Worm (Caenorhabditis elegans): ENCODE measurements around the gene panl-2.
A peak's percentile ranks its signal among the peaks of the same experiment; 100 is the strongest.

panl-2 gene

DNA sequence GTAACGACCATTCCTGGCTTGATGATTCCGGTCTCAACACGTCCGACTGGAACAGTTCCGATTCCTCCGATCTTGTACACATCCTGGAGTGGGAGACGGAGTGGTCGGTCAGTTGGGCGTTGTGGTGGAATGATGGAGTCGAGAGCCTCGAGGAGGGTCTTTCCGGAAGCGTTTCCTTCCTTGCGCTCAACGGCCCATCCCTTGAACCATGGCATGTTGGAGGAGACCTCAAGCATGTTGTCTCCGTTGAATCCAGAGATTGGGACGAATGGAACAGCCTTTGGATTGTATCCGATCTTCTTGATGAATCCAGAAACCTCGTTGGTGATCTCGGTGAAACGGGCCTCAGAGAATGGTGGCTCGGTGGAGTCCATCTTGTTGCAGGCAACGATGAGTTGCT is 2.8 kb upstream of the panl-2 start:
- TF ChIP-seq M03D4.4 (tag; optimal IDR thresholded peaks at IDR 0.05) (no peak), cnd-1 (tag; optimal IDR thresholded peaks at IDR 0.05) (no peak), lin-32 (GFP tag; optimal IDR thresholded peaks at IDR 0.05) (no peak), lsy-2 (tag; optimal IDR thresholded peaks at IDR 0.05) (no peak), flh-1 (GFP tag; optimal IDR thresholded peaks at IDR 0.05) (no peak), nhr-12 (tag; optimal IDR thresholded peaks at IDR 0.05) (no peak), nhr-28 (tag; optimal IDR thresholded peaks at IDR 0.05) (no peak), pha-4 (tag; optimal IDR thresholded peaks at IDR 0.05) (no peak), lin-13 (tag; optimal IDR thresholded peaks at IDR 0.05) (no peak), nhr-76 (tag; optimal IDR thresholded peaks at IDR 0.05) (no peak), nhr-2 (tag; optimal IDR thresholded peaks at IDR 0.05) (no peak)

DNA sequence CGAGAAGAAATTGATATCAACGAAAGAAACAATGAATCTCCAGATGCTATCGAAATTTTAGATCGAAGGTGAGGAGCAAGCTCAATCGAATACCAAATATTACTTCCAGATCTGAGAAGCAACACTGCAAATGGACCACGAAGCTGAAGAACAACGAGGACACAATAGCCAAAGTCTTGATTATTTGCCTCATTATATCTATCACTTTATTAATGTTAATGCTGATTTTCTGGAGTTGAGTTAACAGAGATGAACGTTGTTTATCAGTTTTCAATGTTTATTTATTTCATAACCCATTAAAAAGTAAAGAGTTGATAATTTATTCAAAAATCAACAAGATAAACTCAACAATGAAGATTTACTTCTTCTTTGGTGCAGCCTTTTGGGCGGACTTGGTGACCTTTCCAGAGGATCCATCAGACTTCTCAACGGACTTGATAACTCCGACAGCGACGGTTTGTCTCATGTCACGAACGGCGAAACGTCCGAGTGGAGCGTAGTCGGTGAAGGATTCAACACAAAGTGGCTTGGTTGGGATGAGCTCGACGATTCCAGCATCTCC is 1.9 kb upstream of the panl-2 start:
- TF ChIP-seq lin-32 (GFP tag; optimal IDR thresholded peaks at IDR 0.05) (no peak), bed-3 (GFP tag; optimal IDR thresholded peaks at IDR 0.05) (no peak), nhr-76 (tag; optimal IDR thresholded peaks at IDR 0.05) (no peak), cnd-1 (tag; optimal IDR thresholded peaks at IDR 0.05) (no peak), sptf-1 (tag; optimal IDR thresholded peaks at IDR 0.05) (no peak), tbx-8 (GFP tag; optimal IDR thresholded peaks at IDR 0.05) (no peak), ces-1 (GFP tag; optimal IDR thresholded peaks at IDR 0.05) (no peak), lin-13 (tag; optimal IDR thresholded peaks at IDR 0.05) (no peak), mep-1 (tag; optimal IDR thresholded peaks at IDR 0.05) (no peak), blmp-1 (tag; optimal IDR thresholded peaks at IDR 0.05) (no peak), M03D4.4 (tag; optimal IDR thresholded peaks at IDR 0.05) (no peak), elt-3 (tag; optimal IDR thresholded peaks at IDR 0.05) (no peak), drap-1 (GFP tag; optimal IDR thresholded peaks at IDR 0.05) (no peak), elt-1 (tag; optimal IDR thresholded peaks at IDR 0.05; ENCODE audit: borderline replicate concordance, insufficient read depth) (no peak), ceh-39 (tag; optimal IDR thresholded peaks at IDR 0.05) (no peak), nhr-2 (tag; optimal IDR thresholded peaks at IDR 0.05) (no peak), unc-39 (tag; optimal IDR thresholded peaks at IDR 0.05) (no peak), nhr-12 (tag; optimal IDR thresholded peaks at IDR 0.05) (no peak), zip-8 (tag; optimal IDR thresholded peaks at IDR 0.05) (no peak), mab-5 (tag; optimal IDR thresholded peaks at IDR 0.05) (no peak)

ce11 chrIII:6969090-6969489 is 1.2 kb upstream of the panl-2 start, which contains the start of gene F31E3.12:
Gene F31E3.12 (plus strand): TSS chrIII:6969390.
- no peak for TF ChIP-seq ceh-43 (GFP tag; optimal IDR thresholded peaks at IDR 0.05)
- TF ChIP-seq nhr-2 (tag; optimal IDR thresholded peaks at IDR 0.05), result no peak
- no peak for TF ChIP-seq nhr-28 (tag; optimal IDR thresholded peaks at IDR 0.05)
- no peak for TF ChIP-seq ztf-11 (tag; optimal IDR thresholded peaks at IDR 0.05)

ce11 chrIII:6968655-6969054 is 725 bp upstream of the panl-2 start:
- TF ChIP-seq mep-1 (tag; optimal IDR thresholded peaks at IDR 0.05) (no peak), nhr-2 (tag; optimal IDR thresholded peaks at IDR 0.05) (no peak)

ce11 chrIII:6961937-6962504 is 5.9 kb downstream of the panl-2 start, which contains the start of the genes rpn-6.1 and F57B9.1:
Gene rpn-6.1 (minus strand): TSS chrIII:6962001.
Gene F57B9.1 (plus strand): TSS chrIII:6962090.
- peak; percentile 44 for TF ChIP-seq elt-3 (tag; optimal IDR thresholded peaks at IDR 0.05)
- no peak for TF ChIP-seq pha-4 (tag; optimal IDR thresholded peaks at IDR 0.05)
- peak; percentile 7 for TF ChIP-seq unc-62 (GFP tag; optimal IDR thresholded peaks at IDR 0.05)
- TF ChIP-seq zip-8 (tag; optimal IDR thresholded peaks at IDR 0.05), result no peak
- TF ChIP-seq nhr-237 (tag; optimal IDR thresholded peaks at IDR 0.05), result no peak
- TF ChIP-seq lin-13 (tag; optimal IDR thresholded peaks at IDR 0.05), result no peak
- no peak for TF ChIP-seq sptf-1 (tag; optimal IDR thresholded peaks at IDR 0.05)
- TF ChIP-seq ztf-11 (tag; optimal IDR thresholded peaks at IDR 0.05), result no peak
- no peak for TF ChIP-seq nhr-76 (tag; optimal IDR thresholded peaks at IDR 0.05)
- no peak for TF ChIP-seq ceh-83 (GFP tag; optimal IDR thresholded peaks at IDR 0.05)
- no peak for TF ChIP-seq lin-32 (GFP tag; optimal IDR thresholded peaks at IDR 0.05)
- peak; percentile 12 for TF ChIP-seq lsy-2 (tag; optimal IDR thresholded peaks at IDR 0.05)
- no peak for TF ChIP-seq sem-2 (GFP tag; optimal IDR thresholded peaks at IDR 0.05)
- no peak for TF ChIP-seq M03D4.4 (tag; optimal IDR thresholded peaks at IDR 0.05)
- TF ChIP-seq elt-1 (tag; optimal IDR thresholded peaks at IDR 0.05; ENCODE audit: borderline replicate concordance, insufficient read depth), result no peak
- no peak for TF ChIP-seq ham-2 (GFP tag; optimal IDR thresholded peaks at IDR 0.05)
- TF ChIP-seq unc-120 (tag; optimal IDR thresholded peaks at IDR 0.05; ENCODE audit: poor library complexity, severe bottlenecking), result no peak
- no peak for TF ChIP-seq ces-1 (GFP tag; optimal IDR thresholded peaks at IDR 0.05)
- no peak for TF ChIP-seq nhr-28 (tag; optimal IDR thresholded peaks at IDR 0.05)
